Fruit fly (Drosophila melanogaster) ovary, adult (tissue): ENCODE data around the gene CG4053.

ENCODE experiments used
- CG17801 ChIP-seq: fragments of 200-800 bp; optimal IDR thresholded peaks from 2 replicates; lab custom pipeline; 2019; ENCODE audit warnings: missing biosample characterization, mild to moderate bottlenecking, missing genetic modification characterization, moderate library complexity; ENCODE audit not compliant: partially characterized antibody

CG4053 gene

DNA sequence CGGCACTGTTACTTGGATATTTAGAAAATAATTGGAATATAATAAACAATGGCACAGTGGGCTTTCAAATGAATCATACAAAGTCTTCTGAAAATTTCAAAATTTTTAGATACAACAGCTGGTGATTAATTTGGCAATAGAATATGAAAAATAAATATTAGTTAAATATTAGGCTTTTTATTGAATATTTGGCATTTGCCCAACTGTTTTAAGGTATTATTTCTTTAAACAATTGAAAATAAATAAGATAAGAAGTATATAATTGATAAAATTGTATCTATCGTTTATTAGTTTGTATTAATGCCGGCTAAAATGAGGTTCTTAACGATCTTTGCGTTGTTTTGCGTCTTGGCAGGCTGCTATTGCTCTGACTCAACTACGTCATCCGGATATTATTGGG lies 7.8 kb downstream of the CG4053 start, which contains the start of gene CG45079:
TSS of gene CG45079 (plus strand) at position 301 of the 400 bp plus-strand sequence.
- TF ChIP-seq CG17801 (GFP tag; lab: Kevin White, UChicago): no peak

DNA sequence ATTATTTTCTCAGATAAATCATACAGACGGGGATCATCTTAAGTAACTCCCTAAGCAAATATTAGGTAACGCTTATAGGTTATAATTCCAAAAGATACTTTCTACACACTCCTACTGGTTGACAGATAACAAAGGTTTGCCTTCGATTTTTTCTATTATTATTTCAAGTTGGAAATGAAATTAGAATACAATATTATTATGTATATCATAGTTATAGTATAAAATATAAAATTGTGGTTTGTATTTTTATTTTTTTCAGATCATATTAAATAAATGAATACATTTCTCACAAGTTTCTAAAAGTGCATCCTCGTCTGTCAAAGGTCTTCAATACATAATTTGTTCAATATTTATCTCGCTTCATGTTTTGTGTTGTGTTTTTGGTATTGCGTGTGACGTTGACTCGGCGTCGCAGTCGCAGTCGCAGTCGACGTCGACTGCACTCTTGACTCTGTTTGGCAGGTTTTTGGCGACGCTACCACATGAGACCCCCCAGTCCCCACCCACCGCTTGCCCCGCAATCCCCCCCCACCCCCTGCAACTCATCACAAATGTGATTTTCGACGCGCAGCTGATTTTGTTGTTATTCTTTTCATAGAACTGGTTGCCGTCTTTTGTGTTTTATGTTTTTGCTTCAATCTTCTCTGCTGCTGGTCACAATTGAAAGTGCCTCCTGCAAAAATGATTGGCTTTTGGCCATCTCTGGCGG lies 9.0 kb downstream of the CG4053 start:
- no peak for TF ChIP-seq CG17801 (GFP tag; lab: Kevin White, UChicago)

DNA sequence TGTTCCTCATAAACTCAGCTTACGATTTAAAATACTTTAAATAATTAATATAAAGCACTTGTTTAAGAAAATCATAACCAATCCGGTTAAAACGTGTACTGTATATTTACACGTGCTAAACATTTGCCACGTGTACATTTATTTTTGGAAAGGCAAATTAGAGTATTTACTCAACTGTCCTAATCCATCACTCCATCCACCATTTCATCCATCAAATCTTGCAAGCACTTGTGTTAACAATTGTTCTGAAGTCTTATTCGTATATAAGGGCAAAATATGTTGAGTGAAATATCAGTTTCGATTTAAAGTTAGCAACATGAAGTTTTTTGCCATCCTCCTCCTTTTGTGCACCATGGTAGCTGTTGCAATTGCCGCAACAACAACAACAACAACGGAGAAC lies 10.7 kb downstream of the CG4053 start, which contains the start of gene CG42779:
TSS of gene CG42779 (plus strand) at position 301 of the 400 bp plus-strand sequence.
- TF ChIP-seq CG17801 (GFP tag; lab: Kevin White, UChicago): no peak

dm6 chr3R:17120165-17120564 lies 11.8 kb downstream of the CG4053 start, which contains the start of gene CG34278:
TSS of gene CG34278 (plus strand) at chr3R:17120465.
- TF ChIP-seq CG17801 (GFP tag; lab: Kevin White, UChicago): no peak

DNA sequence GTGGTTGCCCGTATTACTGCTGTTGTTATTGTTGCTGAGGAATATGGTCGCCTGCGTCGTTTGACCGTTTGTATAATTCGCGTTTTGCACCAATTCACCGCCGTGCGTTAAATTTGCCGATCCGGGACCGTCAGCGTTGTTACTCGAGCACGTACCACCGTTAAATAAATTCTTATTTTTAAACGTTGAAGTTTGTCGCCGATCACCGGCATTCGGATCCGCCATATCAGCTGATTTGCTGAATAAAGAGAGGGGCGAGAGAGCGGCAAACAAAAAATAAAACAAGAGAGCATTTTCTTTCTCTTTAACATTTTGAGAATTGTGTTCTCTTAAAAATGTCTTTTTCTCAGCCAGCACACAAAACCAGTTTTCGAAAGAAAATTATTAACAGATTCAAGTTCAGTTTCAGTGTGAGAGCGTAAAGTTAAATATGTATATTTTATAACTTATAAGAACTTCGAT lies 13.1 kb downstream of the CG4053 start:
- TF ChIP-seq CG17801 (GFP tag; lab: Kevin White, UChicago): peak; percentile 56

dm6 chr3R:17117607-17118327 lies 14.2 kb downstream of the CG4053 start:
- TF ChIP-seq CG17801 (GFP tag; lab: Kevin White, UChicago): no peak

DNA sequence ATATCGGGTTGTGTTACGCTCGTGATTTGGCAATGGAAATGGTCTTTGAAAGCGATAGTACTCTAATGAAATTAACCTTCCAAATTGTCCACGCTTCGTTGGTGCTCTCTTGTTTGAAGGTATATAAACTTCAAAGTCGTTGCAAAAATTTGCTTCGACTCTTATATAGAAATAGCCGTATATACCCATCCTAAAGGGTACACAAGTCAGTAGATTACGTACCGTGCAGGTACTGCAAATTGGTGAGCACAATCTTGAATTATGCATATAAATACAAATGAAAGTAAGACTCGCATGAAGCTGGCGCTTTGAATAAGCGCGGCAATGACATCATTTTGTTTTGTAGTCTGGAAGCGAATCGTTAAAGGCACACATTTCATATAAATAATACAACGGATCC lies 15.8 kb downstream of the CG4053 start:
- no peak for TF ChIP-seq CG17801 (GFP tag; lab: Kevin White, UChicago)

DNA sequence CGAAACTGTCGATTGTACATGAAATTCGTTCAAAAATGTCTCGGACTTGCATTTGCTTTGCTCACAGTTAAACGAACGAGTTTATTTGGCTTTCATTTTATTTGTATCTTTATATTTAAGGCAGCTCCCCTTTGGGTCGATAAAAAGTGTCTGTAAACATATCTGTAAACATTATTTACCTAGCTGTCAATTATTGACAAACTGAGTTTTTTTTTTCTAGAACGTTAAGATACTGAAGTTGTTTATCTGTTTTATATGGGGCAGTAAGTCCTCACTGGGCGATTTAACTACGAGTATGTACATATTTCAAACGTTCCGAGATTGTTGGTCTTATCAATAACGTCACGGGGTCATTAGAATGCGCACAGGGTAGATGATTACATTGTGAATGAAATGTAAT lies 16.3 kb downstream of the CG4053 start:
- TF ChIP-seq CG17801 (GFP tag; lab: Kevin White, UChicago): no peak

DNA sequence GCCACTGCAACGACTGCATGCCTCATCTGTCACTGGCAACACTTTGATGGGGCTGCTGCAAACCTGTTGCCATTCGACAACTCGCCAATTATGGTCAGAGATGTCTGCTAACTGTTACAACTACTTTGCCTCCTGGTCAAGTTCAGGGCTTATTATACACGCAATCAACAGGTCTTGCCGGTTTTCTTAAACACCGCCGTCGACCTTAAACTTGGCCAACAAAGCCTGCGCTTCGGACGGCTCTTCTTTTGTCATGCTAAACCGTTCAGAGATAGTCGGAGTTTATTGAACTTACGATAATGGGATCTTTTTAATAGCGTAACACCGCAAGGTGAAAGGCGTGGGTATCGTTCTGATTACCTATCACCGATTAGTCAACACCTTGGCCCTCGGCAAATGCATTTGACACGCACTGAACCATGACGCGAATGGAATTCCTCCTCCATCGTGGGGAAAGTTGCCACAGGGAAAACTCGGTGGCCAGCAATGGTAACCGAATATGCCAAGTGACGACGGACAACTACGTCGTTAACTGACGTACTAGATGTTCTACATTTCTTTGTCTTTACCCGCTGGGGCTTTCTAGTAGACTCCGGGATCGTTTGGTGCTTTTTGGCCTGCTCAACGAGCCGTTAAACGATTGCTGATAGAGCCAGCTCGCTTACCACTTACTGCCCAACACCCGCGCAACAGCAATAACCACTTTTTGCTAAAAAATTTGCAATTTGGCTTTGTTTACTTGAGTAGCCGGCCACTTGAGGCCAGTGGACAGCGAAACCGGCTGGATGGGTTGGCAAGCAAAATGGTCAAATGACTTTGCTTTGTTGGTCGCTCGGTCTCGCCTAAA lies 20.9 kb downstream of the CG4053 start:
- TF ChIP-seq CG17801 (GFP tag; lab: Kevin White, UChicago): no peak

- TF ChIP-seq CG17801 (GFP tag; lab: Kevin White, UChicago): no peak
Measured at dm6 chr3R:17108881-17109280, 23.1 kb downstream of the CG4053 start.

DNA sequence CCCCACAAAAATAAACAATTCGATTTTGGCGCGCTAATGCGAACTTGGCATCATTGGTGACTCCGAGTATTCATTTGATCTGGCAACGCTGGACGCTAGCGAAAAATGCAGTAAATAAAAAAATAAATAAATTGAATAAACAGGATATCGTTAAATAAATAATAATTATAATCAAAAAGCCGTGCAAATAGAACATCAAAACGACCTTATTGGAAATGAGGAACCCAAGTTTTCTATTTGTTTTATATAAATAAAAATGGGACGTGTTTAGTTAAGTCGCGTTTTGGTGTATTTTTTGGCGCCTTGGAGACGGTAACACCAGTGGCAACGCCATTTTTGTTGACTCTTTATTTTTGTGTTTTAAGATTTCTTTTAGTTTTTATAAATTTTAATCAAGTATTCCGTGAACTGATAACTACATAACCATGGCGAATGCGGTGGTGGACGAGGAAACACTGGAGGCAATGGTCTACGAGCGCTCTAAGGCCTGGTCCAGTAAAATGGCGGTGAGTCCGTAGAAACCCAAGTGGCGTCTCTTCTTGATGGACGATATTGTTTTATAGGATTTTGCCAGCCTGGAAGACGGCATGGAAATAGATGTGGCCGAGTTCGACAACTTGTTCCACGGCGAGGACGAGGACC lies 43.9 kb downstream of the CG4053 start, which contains the start of gene cal1:
TSS of gene cal1 (plus strand) at position 304 of the 642 bp plus-strand sequence.
- TF ChIP-seq CG17801 (GFP tag; lab: Kevin White, UChicago): no peak

DNA sequence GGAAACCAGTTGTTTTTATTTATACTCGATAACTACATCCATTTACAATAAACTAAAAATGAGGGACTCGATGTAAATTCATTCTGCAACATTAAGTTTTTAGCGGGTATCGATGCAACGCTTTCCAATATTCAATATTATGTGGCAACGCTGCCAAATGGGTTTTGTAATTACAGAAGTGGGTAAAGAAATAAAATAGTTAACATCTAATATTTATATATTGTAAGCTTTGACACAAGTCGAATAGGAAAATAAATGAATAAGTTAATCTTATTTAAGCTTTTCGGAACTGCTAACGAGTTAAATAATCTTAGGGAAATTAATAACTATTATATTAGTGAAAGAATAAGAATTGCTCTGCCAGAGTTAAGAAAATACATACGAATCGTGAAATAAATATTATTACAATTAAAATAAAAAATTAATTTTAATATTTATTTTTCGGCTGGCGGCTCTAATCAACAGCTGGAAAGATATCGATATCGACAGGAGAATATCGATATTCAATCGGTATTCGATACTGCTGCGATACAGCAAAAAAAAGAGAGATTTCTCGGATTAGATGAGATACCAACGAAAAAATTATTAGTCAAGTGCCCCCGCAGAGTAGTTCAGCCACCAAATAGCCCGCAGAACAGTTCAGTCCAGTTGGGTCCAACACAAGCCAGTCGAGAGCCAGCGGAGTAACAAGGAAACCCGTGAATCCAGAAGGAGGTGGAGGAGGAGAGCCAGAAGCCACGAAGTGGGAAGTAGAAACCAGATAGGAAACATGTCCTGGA lies 46.8 kb downstream of the CG4053 start, which contains the start of gene GckIII:
TSS of gene GckIII (plus strand) at position 485 of the 779 bp plus-strand sequence.
- TF ChIP-seq CG17801 (GFP tag; lab: Kevin White, UChicago): no peak

- no peak for TF ChIP-seq CG17801 (GFP tag; lab: Kevin White, UChicago)
Measured at dm6 chr3R:17082471-17082870, 49.5 kb downstream of the CG4053 start.
